Worm (Caenorhabditis elegans): ENCODE results near the gene F58E6.8.

F58E6.8 gene

ce11 chrV:9791332-9791731 lies 35.7 kb upstream of the F58E6.8 start, which contains the start of gene lipl-2:
lipl-2 (plus strand) TSS chrV:9791567.
- TF ChIP-seq dmd-4 (tag; optimal IDR thresholded peaks at IDR 0.05; ENCODE audit: borderline replicate concordance) (no peak), zip-5 (tag; optimal IDR thresholded peaks at IDR 0.05) (no peak), syd-9 (tag; optimal IDR thresholded peaks at IDR 0.05) (no peak), Y22D7AL.16 (tag; optimal IDR thresholded peaks at IDR 0.05) (no peak), sdc-2 (tag; optimal IDR thresholded peaks at IDR 0.05) (no peak), ahr-1 (tag; optimal IDR thresholded peaks at IDR 0.05) (no peak), ceh-34 (tag; optimal IDR thresholded peaks at IDR 0.05) (no peak), pag-3 (tag; optimal IDR thresholded peaks at IDR 0.05; ENCODE audit: borderline replicate concordance) (no peak), F13H6.1 (tag; optimal IDR thresholded peaks at IDR 0.05) (no peak), ttx-3 (tag; optimal IDR thresholded peaks at IDR 0.05) (no peak), pha-2 (tag; optimal IDR thresholded peaks at IDR 0.05) (no peak), npax-4 (tag; optimal IDR thresholded peaks at IDR 0.05) (no peak), fkh-10 (GFP tag; optimal IDR thresholded peaks at IDR 0.05) (no peak), ceh-45 (GFP tag; IDR thresholded peaks at IDR 0.05) (no peak), tbx-2 (tag; optimal IDR thresholded peaks at IDR 0.05) (no peak), sox-2 (GFP tag; IDR thresholded peaks at IDR 0.05) (no peak)

- TF ChIP-seq ahr-1 (tag; optimal IDR thresholded peaks at IDR 0.05) (no peak), ztf-16 (tag; optimal IDR thresholded peaks at IDR 0.05) (no peak), ceh-30 (tag; optimal IDR thresholded peaks at IDR 0.05) (peak; percentile 42), tbx-2 (tag; optimal IDR thresholded peaks at IDR 0.05) (peak; percentile 68), lim-6 (tag; optimal IDR thresholded peaks at IDR 0.05) (no peak), unc-55 (GFP tag; optimal IDR thresholded peaks at IDR 0.05) (peak; percentile 74), nfya-1 (tag; optimal IDR thresholded peaks at IDR 0.05) (peak; percentile 80), ceh-34 (tag; optimal IDR thresholded peaks at IDR 0.05) (peak; percentile 4), rnt-1 (tag; optimal IDR thresholded peaks at IDR 0.05) (peak; percentile 65), hlh-30 (tag; optimal IDR thresholded peaks at IDR 0.05; ENCODE audit: insufficient read depth) (peak; percentile 99), ceh-31 (tag; optimal IDR thresholded peaks at IDR 0.05) (peak; percentile 80), ama-1 (optimal IDR thresholded peaks at IDR 0.05) (no peak), ets-4 (tag; optimal IDR thresholded peaks at IDR 0.05) (peak; percentile 35), ceh-18 (tag; optimal IDR thresholded peaks at IDR 0.05) (peak; percentile 89)
Observed at ce11 chrV:9789657-9790261, 34.1 kb upstream of the F58E6.8 start, which contains the start of gene ztf-7. ztf-7 (minus strand) TSS chrV:9789707.

ce11 chrV:9786721-9787131 lies 31.1 kb upstream of the F58E6.8 start, which contains the start of gene F46B6.6:
F46B6.6 (minus strand) TSS chrV:9786868.
- TF ChIP-seq elt-4 (tag; optimal IDR thresholded peaks at IDR 0.05) (no peak), odd-2 (tag; optimal IDR thresholded peaks at IDR 0.05) (no peak), gmeb-2 (tag; optimal IDR thresholded peaks at IDR 0.05) (no peak), ceh-6 (GFP tag; optimal IDR thresholded peaks at IDR 0.05) (no peak), fax-1 (tag; optimal IDR thresholded peaks at IDR 0.05) (no peak), ceh-22 (tag; optimal IDR thresholded peaks at IDR 0.05) (no peak), zip-5 (tag; optimal IDR thresholded peaks at IDR 0.05) (no peak), hlh-8 (tag; optimal IDR thresholded peaks at IDR 0.05) (no peak), pha-2 (tag; optimal IDR thresholded peaks at IDR 0.05) (no peak), Y22D7AL.16 (tag; optimal IDR thresholded peaks at IDR 0.05) (no peak), K02D7.2 (tag; optimal IDR thresholded peaks at IDR 0.05) (no peak), tbx-7 (tag; optimal IDR thresholded peaks at IDR 0.05) (no peak), F13H6.1 (tag; optimal IDR thresholded peaks at IDR 0.05) (no peak), ceh-48 (tag; optimal IDR thresholded peaks at IDR 0.05) (no peak), K09A11.1 (tag; optimal IDR thresholded peaks at IDR 0.05; ENCODE audit: insufficient read depth) (no peak)

Measured in whole organism, late embryonic.